Fruit fly (Drosophila melanogaster) whole organism, wandering third instar larva: Measurements from ENCODE around the gene Ir10a.

Experiments
- Abd-B ChIP-seq: fragments of >200 bp; optimal IDR thresholded peaks from 2 replicates; lab custom pipeline; 2017; ENCODE audit warnings: missing biosample characterization, missing genetic modification characterization
- CG32264 ChIP-seq: fragments of 200-800 bp; sonication (Bioruptor generic); optimal IDR thresholded peaks from 2 replicates; lab custom pipeline; 2016; ENCODE audit warnings: missing biosample characterization, missing genetic modification characterization
- CG9705 ChIP-seq: fragments of 200-800 bp; sonication (Bioruptor generic); optimal IDR thresholded peaks from 2 replicates; lab custom pipeline; 2018; ENCODE audit warnings: missing biosample characterization, mild to moderate bottlenecking, missing genetic modification characterization
- CrebA ChIP-seq: fragments of 200-800 bp; sonication (Bioruptor generic); optimal IDR thresholded peaks from 2 replicates; lab custom pipeline; 2016; ENCODE audit warnings: missing biosample characterization, mild to moderate bottlenecking, missing genetic modification characterization, borderline replicate concordance
- Dfd ChIP-seq: fragments of >200 bp; optimal IDR thresholded peaks from 2 replicates; lab custom pipeline; 2017; ENCODE audit warnings: missing biosample characterization, missing genetic modification characterization
- Dif ChIP-seq: fragments of 200-275, 200-300 bp; sonication (Bioruptor generic); optimal IDR thresholded peaks from 2 replicates; lab custom pipeline; 2018; ENCODE audit warnings: missing biosample characterization, missing genetic modification characterization; ENCODE audit not compliant: partially characterized antibody
- GATAd ChIP-seq: sonication (Bioruptor generic); optimal IDR thresholded peaks from 2 replicates; lab custom pipeline; 2016; ENCODE audit warnings: missing biosample characterization, missing genetic modification characterization
- HLH106 ChIP-seq: fragments of 200-800 bp; optimal IDR thresholded peaks from 3 replicates; lab custom pipeline; 2019; ENCODE audit warnings: missing biosample characterization, mild to moderate bottlenecking, missing genetic modification characterization, moderate library complexity
- Hnf4 ChIP-seq: fragments of 200-800 bp; sonication (Bioruptor generic); optimal IDR thresholded peaks from 2 replicates; lab custom pipeline; 2016; ENCODE audit warnings: missing biosample characterization, mild to moderate bottlenecking, missing genetic modification characterization
- Hr83 ChIP-seq: fragments of 200-300 bp; sonication (Bioruptor generic); optimal IDR thresholded peaks from 2 replicates; lab custom pipeline; 2016; ENCODE audit warnings: missing biosample characterization, mild to moderate bottlenecking, missing genetic modification characterization, moderate library complexity; ENCODE audit not compliant: poor library complexity, severe bottlenecking
- Jra ChIP-seq: sonication (Bioruptor generic); optimal IDR thresholded peaks from 2 replicates; lab custom pipeline; 2016; ENCODE audit warnings: missing biosample characterization, missing genetic modification characterization
- Mio ChIP-seq: sonication (Bioruptor generic); optimal IDR thresholded peaks from 2 replicates; lab custom pipeline; 2016; ENCODE audit warnings: missing biosample characterization, missing genetic modification characterization
- Myc ChIP-seq: fragments of >200 bp; optimal IDR thresholded peaks from 2 replicates; lab custom pipeline; 2017
- N ChIP-seq: fragments of >200 bp; optimal IDR thresholded peaks from 2 replicates; lab custom pipeline; 2018; ENCODE audit warnings: missing biosample characterization, missing external identifiers, missing genetic modification characterization
- OdsH ChIP-seq: fragments of 200-800 bp; sonication (Bioruptor generic); optimal IDR thresholded peaks from 2 replicates; lab custom pipeline; 2016; ENCODE audit warnings: missing biosample characterization, mild to moderate bottlenecking, missing genetic modification characterization
- Sp1 ChIP-seq: fragments of 200-800 bp; sonication (Bioruptor generic); optimal IDR thresholded peaks from 3 replicates; lab custom pipeline; 2019; ENCODE audit warnings: missing biosample characterization, mild to moderate bottlenecking, missing genetic modification characterization, moderate library complexity
- Vsx2 ChIP-seq: fragments of 200-300, 225-300 bp; sonication (Bioruptor generic); optimal IDR thresholded peaks from 2 replicates; lab custom pipeline; 2018; ENCODE audit warnings: missing biosample characterization, missing genetic modification characterization; ENCODE audit not compliant: partially characterized antibody
- br ChIP-seq: fragments of 200-800 bp; sonication (Bioruptor generic); optimal IDR thresholded peaks from 2 replicates; lab custom pipeline; 2016; ENCODE audit warnings: missing biosample characterization, missing genetic modification characterization
- brk ChIP-seq: fragments of 200-800 bp; sonication (Bioruptor generic); optimal IDR thresholded peaks from 2 replicates; lab custom pipeline; 2016; ENCODE audit warnings: missing biosample characterization, mild to moderate bottlenecking, missing genetic modification characterization
- dl ChIP-seq, 2 experiments: fragments of 175-275, 200-275 bp in 1 of 2; fragments of 200-275 bp in 1 of 2; sonication (Bioruptor generic); optimal IDR thresholded peaks; lab custom pipeline; 2018; ENCODE audit warnings: mild to moderate bottlenecking in 2 of 2, missing biosample characterization in 2 of 2, missing genetic modification characterization in 2 of 2, moderate library complexity in 2 of 2; ENCODE audit not compliant: partially characterized antibody in 2 of 2, insufficient read depth in 1 of 2
- dmrt93B ChIP-seq: fragments of 200-800 bp; sonication (Bioruptor generic); optimal IDR thresholded peaks from 2 replicates; lab custom pipeline; 2018; ENCODE audit warnings: missing biosample characterization, mild to moderate bottlenecking, missing genetic modification characterization
- dsf ChIP-seq: sonication (Bioruptor generic); optimal IDR thresholded peaks from 2 replicates; lab custom pipeline; 2016; ENCODE audit warnings: missing biosample characterization, missing genetic modification characterization, borderline replicate concordance
- ey ChIP-seq: fragments of 200-800 bp; sonication (Bioruptor generic); optimal IDR thresholded peaks from 2 replicates; lab custom pipeline; 2016; ENCODE audit warnings: missing biosample characterization, missing genetic modification characterization
- foxo ChIP-seq, 2 experiments: fragments of 200-800 bp; sonication (Bioruptor generic); optimal IDR thresholded peaks; 2 replicates in 1 of 2; 3 replicates in 1 of 2; lab custom pipeline; 2016 to 2017; ENCODE audit warnings: missing biosample characterization in 2 of 2, missing genetic modification characterization in 2 of 2
- h ChIP-seq: fragments of 200-800 bp; sonication (Bioruptor generic); optimal IDR thresholded peaks from 3 replicates; lab custom pipeline; 2016; ENCODE audit warnings: missing biosample characterization, mild to moderate bottlenecking, missing genetic modification characterization
- jim ChIP-seq: fragments of 175-275, 200-325 bp; sonication (Bioruptor generic); optimal IDR thresholded peaks from 2 replicates; lab custom pipeline; 2016; ENCODE audit warnings: missing biosample characterization, mild to moderate bottlenecking, missing genetic modification characterization
- lola ChIP-seq: fragments of >200 bp; optimal IDR thresholded peaks from 2 replicates; lab custom pipeline; 2017; ENCODE audit warnings: missing biosample characterization, missing genetic modification characterization
- pan ChIP-seq: fragments of >200 bp; optimal IDR thresholded peaks from 2 replicates; lab custom pipeline; 2017
- psq ChIP-seq: fragments of 200-800 bp; sonication (Bioruptor generic); optimal IDR thresholded peaks from 3 replicates; lab custom pipeline; 2017; ENCODE audit warnings: missing biosample characterization, mild to moderate bottlenecking, missing genetic modification characterization, moderate library complexity
- rgr ChIP-seq: fragments of 200-800 bp; sonication (Bioruptor generic); optimal IDR thresholded peaks from 3 replicates; lab custom pipeline; 2016; ENCODE audit warnings: missing biosample characterization, mild to moderate bottlenecking, missing genetic modification characterization
- sage ChIP-seq: fragments of 200-800 bp; sonication (Bioruptor generic); optimal IDR thresholded peaks from 2 replicates; lab custom pipeline; 2016; ENCODE audit warnings: missing biosample characterization, mild to moderate bottlenecking, missing genetic modification characterization
- sv ChIP-seq: fragments of 200-800 bp; sonication (Bioruptor generic); optimal IDR thresholded peaks from 3 replicates; lab custom pipeline; 2016; ENCODE audit warnings: missing biosample characterization, missing genetic modification characterization
- tai ChIP-seq: sonication (Bioruptor generic); optimal IDR thresholded peaks from 2 replicates; lab custom pipeline; 2016; ENCODE audit warnings: missing biosample characterization, missing genetic modification characterization
- usp ChIP-seq: fragments of >200 bp; optimal IDR thresholded peaks from 2 replicates; lab custom pipeline; 2017; ENCODE audit warnings: missing biosample characterization, missing genetic modification characterization
- woc ChIP-seq: sonication (Bioruptor generic); optimal IDR thresholded peaks from 2 replicates; lab custom pipeline; 2016; ENCODE audit warnings: missing biosample characterization, mild to moderate bottlenecking, missing genetic modification characterization

Ir10a gene

DNA sequence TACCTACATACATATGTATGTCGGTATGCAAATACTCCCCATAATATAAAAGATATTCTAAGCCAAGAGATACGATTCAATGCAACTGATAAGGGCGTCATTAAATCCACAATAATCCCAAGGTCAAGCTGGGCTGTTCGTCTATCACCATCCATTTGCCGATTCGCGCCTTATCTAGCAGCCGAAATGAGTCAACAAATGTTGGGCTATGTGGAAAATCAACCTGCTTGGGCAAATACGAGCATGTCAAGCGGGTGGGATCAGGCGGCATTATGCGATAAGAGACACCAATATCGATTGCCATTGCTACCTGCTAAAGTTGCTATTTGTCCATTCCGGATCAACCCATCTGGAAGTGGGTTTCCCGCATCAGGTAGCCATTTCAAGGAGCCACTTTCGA, 11.7 kb upstream of the Ir10a start:
- no peak for TF ChIP-seq ey (GFP tag; lab: Kevin White, UChicago)
- no peak for TF ChIP-seq GATAd (GFP tag; lab: Kevin White, UChicago)
- no peak for TF ChIP-seq Sp1 (GFP tag; lab: Kevin White, UChicago)
- TF ChIP-seq dsf (GFP tag; lab: Kevin White, UChicago), result no peak
- no peak for TF ChIP-seq Dfd (GFP tag; lab: Kevin White, UChicago)
- TF ChIP-seq lola (GFP tag; lab: Kevin White, UChicago), result no peak
- TF ChIP-seq usp (GFP tag; lab: Kevin White, UChicago), result no peak
- TF ChIP-seq Abd-B (GFP tag; lab: Kevin White, UChicago), result no peak
- no peak for TF ChIP-seq sv
- TF ChIP-seq brk, result no peak
- TF ChIP-seq jim (GFP tag; lab: Kevin White, UChicago), result no peak
- no peak for TF ChIP-seq h (GFP tag; lab: Kevin White, UChicago)
- TF ChIP-seq Vsx2 (GFP tag; lab: Kevin White, UChicago), result no peak
- TF ChIP-seq Jra (GFP tag; lab: Kevin White, UChicago), result no peak
- no peak for TF ChIP-seq dmrt93B (GFP tag; lab: Kevin White, UChicago)
- no peak for TF ChIP-seq pan (lab: Kevin White, UChicago)
- TF ChIP-seq tai (GFP tag; lab: Kevin White, UChicago), result no peak
- no peak for TF ChIP-seq psq (GFP tag; lab: Kevin White, UChicago)
- no peak for TF ChIP-seq Hr83 (GFP tag; lab: Kevin White, UChicago)
- no peak for TF ChIP-seq OdsH (GFP tag; lab: Kevin White, UChicago)

DNA sequence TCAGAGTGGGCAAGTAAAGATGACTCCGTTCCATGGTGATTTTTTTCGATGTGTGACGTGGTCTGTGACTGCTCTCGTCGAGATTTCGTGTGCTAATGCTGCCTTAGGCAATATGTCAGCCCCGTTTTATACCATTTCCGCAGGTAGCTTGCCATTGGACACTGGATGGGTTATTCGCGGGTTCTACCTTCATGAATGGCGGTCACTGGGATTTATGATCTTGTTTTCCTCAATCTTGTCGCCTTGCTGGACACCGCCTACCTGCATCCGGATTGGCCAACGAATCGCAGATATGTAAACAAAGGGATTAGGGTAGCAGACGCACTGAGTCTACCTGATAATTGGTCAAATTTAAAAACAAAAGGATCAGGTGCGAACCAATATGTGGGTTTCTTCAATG, 11.2 kb upstream of the Ir10a start, which contains the start of gene sisA:
Gene sisA (minus strand): TSS at position 101 of the 400 bp plus-strand sequence.
- no peak for TF ChIP-seq psq (GFP tag; lab: Kevin White, UChicago)
- no peak for TF ChIP-seq Dif (GFP tag; lab: Kevin White, UChicago)
- no peak for TF ChIP-seq dl (GFP tag; optimal IDR thresholded peaks at IDR 0.05; lab: Kevin White, UChicago; ENCODE audit: insufficient read depth in 1 of 2, partially characterized antibody in 2 of 2)
- no peak for TF ChIP-seq CG9705 (GFP tag; lab: Kevin White, UChicago)
- no peak for TF ChIP-seq tai (GFP tag; lab: Kevin White, UChicago)
- TF ChIP-seq Mio (GFP tag; lab: Kevin White, UChicago), result no peak
- no peak for TF ChIP-seq Hr83 (GFP tag; lab: Kevin White, UChicago)
- TF ChIP-seq Dfd (GFP tag; lab: Kevin White, UChicago), result no peak
- no peak for TF ChIP-seq Hnf4
- TF ChIP-seq ey (GFP tag; lab: Kevin White, UChicago), result no peak
- no peak for TF ChIP-seq usp (GFP tag; lab: Kevin White, UChicago)
- TF ChIP-seq dmrt93B (GFP tag; lab: Kevin White, UChicago), result no peak
- no peak for TF ChIP-seq pan (lab: Kevin White, UChicago)
- no peak for TF ChIP-seq OdsH (GFP tag; lab: Kevin White, UChicago)
- TF ChIP-seq Sp1 (GFP tag; lab: Kevin White, UChicago), result no peak
- no peak for TF ChIP-seq sage
- no peak for TF ChIP-seq CG32264 (GFP tag; lab: Kevin White, UChicago)
- TF ChIP-seq foxo (GFP tag; optimal IDR thresholded peaks at IDR 0.05; lab: Kevin White, UChicago), result no peak
- no peak for TF ChIP-seq CrebA
- TF ChIP-seq N (GFP tag; lab: Kevin White, UChicago), result no peak

DNA sequence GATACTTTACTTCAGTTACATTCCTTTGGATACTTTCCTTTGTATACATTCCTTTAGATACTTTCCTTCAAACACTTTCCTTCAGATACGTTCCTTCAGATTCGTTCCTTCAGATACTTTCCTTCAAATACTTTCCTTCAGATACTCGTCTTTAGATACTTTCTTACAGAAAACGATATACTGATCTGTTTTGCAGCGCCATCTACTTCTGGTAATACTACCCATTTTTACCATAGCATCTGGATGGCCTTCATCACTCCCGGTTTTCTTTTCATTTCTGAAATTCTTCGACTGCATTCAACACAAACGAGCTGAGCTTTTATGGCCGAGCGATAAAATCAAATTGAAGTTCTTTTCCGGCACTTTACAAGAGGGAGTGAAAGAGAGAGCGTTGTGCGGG, 8.9 kb upstream of the Ir10a start:
- TF ChIP-seq CrebA, result no peak
- no peak for TF ChIP-seq h (GFP tag; lab: Kevin White, UChicago)
- TF ChIP-seq Vsx2 (GFP tag; lab: Kevin White, UChicago), result no peak
- no peak for TF ChIP-seq br
- TF ChIP-seq Hr83 (GFP tag; lab: Kevin White, UChicago), result no peak
- no peak for TF ChIP-seq dmrt93B (GFP tag; lab: Kevin White, UChicago)
- TF ChIP-seq HLH106 (tag; lab: Kevin White, UChicago), result no peak
- no peak for TF ChIP-seq usp (GFP tag; lab: Kevin White, UChicago)
- no peak for TF ChIP-seq Myc (lab: Kevin White, UChicago)
- TF ChIP-seq OdsH (GFP tag; lab: Kevin White, UChicago), result no peak
- TF ChIP-seq sage, result no peak
- no peak for TF ChIP-seq sv
- TF ChIP-seq rgr (GFP tag; lab: Kevin White, UChicago), result no peak
- TF ChIP-seq woc (GFP tag; lab: Kevin White, UChicago), result no peak
- no peak for TF ChIP-seq brk
- TF ChIP-seq Abd-B (GFP tag; lab: Kevin White, UChicago), result no peak
- no peak for TF ChIP-seq jim (GFP tag; lab: Kevin White, UChicago)
- no peak for TF ChIP-seq pan (lab: Kevin White, UChicago)
- TF ChIP-seq Dif (GFP tag; lab: Kevin White, UChicago), result no peak
